Worm (Caenorhabditis elegans): ENCODE measurements around the gene spp-19.

spp-19 gene

DNA sequence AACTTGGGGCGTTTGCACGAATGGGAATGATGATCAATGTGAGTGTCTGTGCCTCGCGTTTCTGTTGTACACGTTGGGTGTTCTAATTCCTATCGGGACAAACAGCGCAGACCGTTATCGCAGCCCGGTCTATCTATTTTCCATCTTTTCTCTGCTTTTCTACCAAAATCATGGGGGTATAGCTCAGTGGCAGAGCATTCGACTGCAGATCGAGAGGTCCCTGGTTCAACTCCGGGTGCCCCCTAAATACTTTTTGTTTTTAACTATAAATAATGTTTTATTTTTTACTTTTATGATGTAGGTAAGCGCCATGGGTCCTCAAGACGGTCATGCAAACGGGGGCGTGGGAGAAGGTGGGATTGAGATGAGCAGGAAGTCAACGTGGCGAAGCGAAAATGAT lies 1.9 kb downstream of the spp-19 start (continued):
- TF ChIP-seq madf-5 (GFP tag; IDR thresholded peaks at IDR 0.05): 0 out of 4 replicates have a peak, but pooled peaks of 1 of the 2 experiments have one; percentile 52
- no peak for TF ChIP-seq daf-19 (GFP tag; conservative IDR thresholded peaks at IDR 0.05)
- 0 out of 2 replicates have a peak, but pooled peaks have one; percentile 57 for TF ChIP-seq nhr-41 (GFP tag; IDR thresholded peaks at IDR 0.05)
- 0 out of 2 replicates have a peak, but pooled peaks have one; percentile 65 for TF ChIP-seq zfp-3 (GFP tag; conservative IDR thresholded peaks at IDR 0.05)
- TF ChIP-seq nhr-28 (tag; optimal IDR thresholded peaks at IDR 0.05): peak; percentile 24
- TF ChIP-seq nhr-77 (tag; optimal IDR thresholded peaks at IDR 0.05): no peak
- no peak for TF ChIP-seq hmg-1.1 (GFP tag; IDR thresholded peaks at IDR 0.05)
- TF ChIP-seq nhr-48 (tag; optimal IDR thresholded peaks at IDR 0.05): peak; percentile 29
- peak; percentile 96 for TF ChIP-seq dmd-8 (GFP tag; IDR thresholded peaks at IDR 0.05)
- no peak for TF ChIP-seq aha-1 (tag)
- no peak for TF ChIP-seq ceh-32 (tag; optimal IDR thresholded peaks at IDR 0.05; ENCODE audit: poor library complexity)
- TF ChIP-seq lim-7 (GFP tag; IDR thresholded peaks at IDR 0.05): peak; percentile 96
- TF ChIP-seq zip-2 (tag; optimal IDR thresholded peaks at IDR 0.05): no peak
- peak; percentile 78 for TF ChIP-seq arid-1 (GFP tag; conservative IDR thresholded peaks at IDR 0.05)
- peak; percentile 69 for TF ChIP-seq madf-9 (GFP tag; conservative IDR thresholded peaks at IDR 0.05)
- no peak for TF ChIP-seq zip-11 (GFP tag; IDR thresholded peaks at IDR 0.05)
- no peak for TF ChIP-seq ztf-7 (tag; optimal IDR thresholded peaks at IDR 0.05)
- no peak for TF ChIP-seq hlh-11 (tag; optimal IDR thresholded peaks at IDR 0.05)
- TF ChIP-seq F44E2.7 (GFP tag; IDR thresholded peaks at IDR 0.05): peak; percentile 88; the same call in 1 of the 2 replicates

DNA sequence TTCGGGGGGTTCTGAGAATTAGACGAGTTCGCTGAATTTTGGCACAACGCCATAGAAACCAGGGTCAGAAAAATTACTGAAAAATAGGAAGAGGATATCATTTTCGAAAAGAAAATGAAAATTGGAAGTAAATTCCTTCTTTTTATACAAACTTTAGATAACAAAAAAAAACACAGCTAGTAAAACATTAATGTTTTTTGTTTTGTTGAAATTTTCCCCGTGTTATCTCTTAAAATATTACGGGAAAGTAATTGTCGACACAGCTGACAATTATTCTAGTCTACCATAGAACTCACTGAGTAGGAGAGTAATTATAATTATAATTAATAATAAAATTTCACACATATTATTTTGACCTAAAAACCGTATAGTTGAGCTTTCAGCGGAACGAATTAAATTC lies 2.4 kb downstream of the spp-19 start, which contains the start of gene spp-26:
Gene spp-26, minus strand, starts transcription at position 101 of the 400 bp plus-strand sequence.
- TF ChIP-seq Y105C5A.15 (GFP tag; IDR thresholded peaks at IDR 0.05) (no peak), hlh-30 (tag; optimal IDR thresholded peaks at IDR 0.05; ENCODE audit: insufficient read depth) (no peak), ZK337.2 (GFP tag; IDR thresholded peaks at IDR 0.05) (no peak), arid-1 (GFP tag; conservative IDR thresholded peaks at IDR 0.05) (no peak), snpc-4 (tag; optimal IDR thresholded peaks at IDR 0.05) (no peak), F26F4.8 (GFP tag; conservative IDR thresholded peaks at IDR 0.05) (no peak), nhr-237 (tag; optimal IDR thresholded peaks at IDR 0.05) (no peak), dmd-8 (GFP tag; IDR thresholded peaks at IDR 0.05) (no peak), ama-1 (optimal IDR thresholded peaks at IDR 0.05) (no peak), dmd-9 (GFP tag; IDR thresholded peaks at IDR 0.05) (no peak), nhr-10 (tag; optimal IDR thresholded peaks at IDR 0.05) (no peak), unc-62 (GFP tag; optimal IDR thresholded peaks at IDR 0.05 in 1 of 2) (no peak), unc-62 (tag; optimal IDR thresholded peaks at IDR 0.05) (no peak), daf-8 (GFP tag; IDR thresholded peaks at IDR 0.05) (no peak), nhr-25 (tag; optimal IDR thresholded peaks at IDR 0.05; ENCODE audit: borderline replicate concordance, insufficient read depth) (no peak), vab-7 (GFP tag; IDR thresholded peaks at IDR 0.05) (no peak), Y48G9A.11 (GFP tag; IDR thresholded peaks at IDR 0.05) (no peak), ceh-28 (tag; optimal IDR thresholded peaks at IDR 0.05) (no peak)

DNA sequence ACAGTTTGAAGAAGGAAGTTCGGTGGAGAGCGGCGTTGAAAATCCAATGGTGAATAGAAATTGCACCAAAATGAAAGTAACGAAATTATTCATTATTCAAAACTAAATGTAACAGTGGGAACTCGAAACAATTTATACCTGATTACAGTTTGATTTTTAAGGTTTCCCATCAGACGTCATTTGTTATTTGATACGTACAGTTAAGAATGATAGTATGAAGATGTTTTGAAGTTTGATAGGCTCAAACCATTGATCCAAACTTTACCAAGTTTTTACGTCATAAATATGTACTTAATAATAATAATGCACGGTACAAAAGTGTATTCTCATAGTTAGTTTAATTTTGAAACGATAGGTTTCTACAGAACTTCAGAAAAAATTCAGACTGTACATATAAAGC lies 3.4 kb downstream of the spp-19 start, which contains the start of gene spp-20:
Gene spp-20, minus strand, starts transcription at position 101 of the 400 bp plus-strand sequence.
- TF ChIP-seq rbr-2 (tag; optimal IDR thresholded peaks at IDR 0.05): no peak
- TF ChIP-seq daf-16 (GFP tag; optimal IDR thresholded peaks at IDR 0.05): no peak
- no peak for TF ChIP-seq daf-16 (tag; optimal IDR thresholded peaks at IDR 0.05)
- TF ChIP-seq egl-27 (tag; optimal IDR thresholded peaks at IDR 0.05): no peak
- TF ChIP-seq dpl-1 (GFP tag; optimal IDR thresholded peaks at IDR 0.05): no peak
- TF ChIP-seq ctbp-1 (GFP tag; IDR thresholded peaks at IDR 0.05): no peak
- no peak for TF ChIP-seq aha-1 (tag)
- no peak for TF ChIP-seq mdl-1 (tag; optimal IDR thresholded peaks at IDR 0.05)
- no peak for TF ChIP-seq lin-1 (GFP tag; IDR thresholded peaks at IDR 0.05)
- TF ChIP-seq nhr-76 (tag; optimal IDR thresholded peaks at IDR 0.05): no peak
- no peak for TF ChIP-seq unc-130 (GFP tag; optimal IDR thresholded peaks at IDR 0.05)
- TF ChIP-seq nhr-77 (tag; optimal IDR thresholded peaks at IDR 0.05): no peak
- TF ChIP-seq daf-8 (GFP tag; IDR thresholded peaks at IDR 0.05): no peak
- TF ChIP-seq ces-1 (GFP tag; optimal IDR thresholded peaks at IDR 0.05): no peak
- TF ChIP-seq D1046.2 (GFP tag; IDR thresholded peaks at IDR 0.05): no peak
- TF ChIP-seq cey-2 (tag; optimal IDR thresholded peaks at IDR 0.05; ENCODE audit: borderline replicate concordance, insufficient read depth): no peak
- TF ChIP-seq lin-15B (tag; optimal IDR thresholded peaks at IDR 0.05): no peak

Data from whole organism, L4 larva.